Fruit fly (Drosophila melanogaster) whole organism, pupa: ENCODE measurements around the gene Nepl18.

ENCODE experiments used
- CG13204 ChIP-seq: fragments of 200-800 bp; sonication (Bioruptor generic); optimal IDR thresholded peaks from 2 replicates; lab custom pipeline; 2018; ENCODE audit warnings: missing biosample characterization, mild to moderate bottlenecking, missing genetic modification characterization, moderate library complexity
- CG34367 ChIP-seq: fragments of 200-800 bp; sonication (Bioruptor generic); optimal IDR thresholded peaks from 2 replicates; lab custom pipeline; 2018; ENCODE audit warnings: missing biosample characterization, mild to moderate bottlenecking, missing genetic modification characterization
- Snoo ChIP-seq: fragments of 200-800 bp; sonication (Bioruptor generic); optimal IDR thresholded peaks from 3 replicates; lab custom pipeline; 2017; ENCODE audit warnings: missing biosample characterization, mild to moderate bottlenecking, missing genetic modification characterization, inconsistent platforms
- gl ChIP-seq: fragments of 200-800 bp; sonication (Bioruptor generic); optimal IDR thresholded peaks from 2 replicates; lab custom pipeline; 2018; ENCODE audit warnings: missing biosample characterization, mild to moderate bottlenecking, missing genetic modification characterization
- rn ChIP-seq: fragments of 200-800 bp; sonication (Bioruptor generic); IDR thresholded peaks from 2 replicates; pipeline ENCODE4 v1.3.6; 2022; ENCODE audit warnings: missing biosample characterization, missing genetic modification characterization

- TF ChIP-seq CG34367 (tag; lab: Kevin White, UChicago) = peak; percentile 48
- TF ChIP-seq rn (GFP tag; lab: Robert Waterston, UW) = 0 out of 2 replicates have a peak, but pooled peaks have one; percentile 18
- TF ChIP-seq gl = peak; percentile 46
- no peak for TF ChIP-seq CG13204 (GFP tag; lab: Kevin White, UChicago)
- no peak for TF ChIP-seq Snoo (tag; lab: Kevin White, UChicago)
Measured at dm6 chr3R:28831626-28832267, 43.7 kb upstream of the Nepl18 start, which contains the start of gene WASp.
